Worm (Caenorhabditis elegans): ENCODE data around the gene srg-9.

DNA sequence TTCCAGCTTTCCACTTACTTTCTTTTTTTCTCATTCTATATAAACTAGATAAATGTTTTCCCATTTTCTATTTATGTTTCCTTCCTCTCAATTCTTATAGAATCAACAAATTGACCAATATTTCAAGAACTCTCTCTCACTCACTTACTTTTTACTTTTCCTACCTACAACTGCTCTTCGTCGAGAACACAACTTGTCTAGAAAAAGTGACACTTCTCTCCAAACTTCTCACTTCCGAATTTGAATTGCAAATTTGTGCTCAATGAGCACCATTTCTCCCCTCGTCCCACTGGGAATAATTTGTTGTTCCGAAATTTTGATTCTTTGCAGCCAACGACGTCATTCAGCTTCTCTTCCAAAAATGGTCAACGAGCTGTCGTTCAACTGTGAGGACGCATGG is 41.6 kb upstream of the srg-9 start, which contains the start of gene F47D12.3:
- TF ChIP-seq unc-62 (GFP tag; optimal IDR thresholded peaks at IDR 0.05) (no peak), nhr-237 (tag; optimal IDR thresholded peaks at IDR 0.05) (no peak), blmp-1 (tag; optimal IDR thresholded peaks at IDR 0.05) (no peak)
